Fruit fly (Drosophila melanogaster): ENCODE results near the gene JTBR.

- no peak for TF ChIP-seq CG5204 (GFP tag; optimal IDR thresholded peaks at IDR 0.05)
- TF ChIP-seq pad (GFP tag; optimal IDR thresholded peaks at IDR 0.05), result no peak
- no peak for TF ChIP-seq CG11617 (GFP tag; optimal IDR thresholded peaks at IDR 0.05)
- TF ChIP-seq bab1 (GFP tag; optimal IDR thresholded peaks at IDR 0.05), result no peak
- TF ChIP-seq CG33017 (tag; optimal IDR thresholded peaks at IDR 0.05), result no peak
- TF ChIP-seq kay (GFP tag; ENCODE audit: borderline replicate concordance), result no peak
- no peak for TF ChIP-seq cic (GFP tag; optimal IDR thresholded peaks at IDR 0.05)
- no peak for TF ChIP-seq Mnt (GFP tag; optimal IDR thresholded peaks at IDR 0.05)
- no peak for TF ChIP-seq CG1620 (GFP tag; optimal IDR thresholded peaks at IDR 0.05)
- no peak for TF ChIP-seq Crg-1 (GFP tag; optimal IDR thresholded peaks at IDR 0.05)
Observed at dm6 chr3L:1754935-1755334, 47.7 kb downstream of the JTBR start.
